Worm (Caenorhabditis elegans) whole organism, early embryonic: ENCODE measurements around the gene hlh-4.

ENCODE experiments used
- B0310.2 ChIP-seq: sonication (generic microtip); optimal IDR thresholded peaks from 2 replicates; lab custom pipeline; 2016; ENCODE audit warnings: mild to moderate bottlenecking, missing genetic modification characterization, missing compliant biosample characterization
- F13C5.2 ChIP-seq: sonication (generic microtip); optimal IDR thresholded peaks from 2 replicates; lab custom pipeline; 2017; ENCODE audit warnings: mild to moderate bottlenecking, missing genetic modification characterization, inconsistent platforms, missing compliant biosample characterization
- aly-1 ChIP-seq: sonication (generic microtip); optimal IDR thresholded peaks from 2 replicates; lab custom pipeline; 2016; ENCODE audit warnings: missing genetic modification characterization, missing compliant biosample characterization
- ama-1 ChIP-seq: fragments of 150-350 bp; optimal IDR thresholded peaks from 2 replicates; lab custom pipeline; 2014
- ceh-13 ChIP-seq: fragments of 200-800 bp; sonication (Bioruptor generic); optimal IDR thresholded peaks from 2 replicates; lab custom pipeline; 2018; ENCODE audit warnings: mild to moderate bottlenecking, missing genetic modification characterization, missing compliant biosample characterization
- ceh-36 ChIP-seq: sonication (generic microtip); optimal IDR thresholded peaks from 2 replicates; lab custom pipeline; 2016; ENCODE audit warnings: missing genetic modification characterization, inconsistent platforms, missing compliant biosample characterization
- ets-7 ChIP-seq: sonication (generic microtip); optimal IDR thresholded peaks from 2 replicates; lab custom pipeline; 2016; ENCODE audit warnings: missing genotype, missing genetic modification characterization, missing compliant biosample characterization
- flt-1 ChIP-seq: fragments of 200-800 bp; sonication (Bioruptor generic); IDR thresholded peaks from 2 replicates; pipeline ENCODE4 v1.3.6; 2022; ENCODE audit warnings: missing genetic modification characterization, missing compliant biosample characterization
- hmbx-1 ChIP-seq: sonication (generic microtip); optimal IDR thresholded peaks from 2 replicates; lab custom pipeline; 2016; ENCODE audit warnings: mild to moderate bottlenecking, missing genetic modification characterization, missing compliant biosample characterization
- hmg-4 ChIP-seq: fragments of 200-800 bp; sonication (Bioruptor generic); optimal IDR thresholded peaks from 2 replicates; lab custom pipeline; 2018; ENCODE audit warnings: mild to moderate bottlenecking, missing genetic modification characterization, missing compliant biosample characterization
- hnd-1 ChIP-seq: sonication (generic microtip); optimal IDR thresholded peaks from 2 replicates; lab custom pipeline; 2016; ENCODE audit warnings: missing genetic modification characterization, missing compliant biosample characterization
- pes-1 ChIP-seq: fragments of 200-800 bp; sonication (Bioruptor generic); IDR thresholded peaks from 2 replicates; pipeline ENCODE4 v1.3.6; 2022; ENCODE audit warnings: missing genetic modification reagents, missing genetic modification characterization, missing compliant biosample characterization
- scrt-1 ChIP-seq: fragments of 200-800 bp; sonication (Bioruptor generic); IDR thresholded peaks from 2 replicates; pipeline ENCODE4 v1.3.6; 2022; ENCODE audit warnings: missing genetic modification characterization, missing compliant biosample characterization
- sea-1 ChIP-seq: fragments of 200-800 bp; sonication (Bioruptor generic); conservative IDR thresholded peaks from 2 replicates; pipeline ENCODE4 v1.3.6; 2022; ENCODE audit warnings: missing genetic modification characterization, missing compliant biosample characterization
- tbx-11 ChIP-seq: fragments of 200-800 bp; sonication (Bioruptor generic); IDR thresholded peaks from 2 replicates; pipeline ENCODE4 v1.3.6; 2022; ENCODE audit warnings: missing genetic modification characterization, missing compliant biosample characterization
- tbx-37 ChIP-seq: fragments of 200-800 bp; sonication (Bioruptor generic); conservative IDR thresholded peaks from 2 replicates; pipeline ENCODE4 v1.3.6; 2022; ENCODE audit warnings: missing genetic modification reagents, missing genetic modification characterization, missing compliant biosample characterization
- tra-4 ChIP-seq: sonication (generic microtip); optimal IDR thresholded peaks from 2 replicates; lab custom pipeline; 2017; ENCODE audit warnings: missing genetic modification characterization, missing compliant biosample characterization

Gene hlh-4

ce11 chrIII:9741985-9742384 is 3.1 kb upstream of the hlh-4 start:
- no peak for TF ChIP-seq B0310.2 (tag; lab: Kevin White, UChicago)
- no peak for TF ChIP-seq hnd-1
- TF ChIP-seq F13C5.2 (tag; lab: Kevin White, UChicago), result no peak
- no peak for TF ChIP-seq ceh-13 (GFP tag; lab: Kevin White, UChicago)
- no peak for TF ChIP-seq tbx-37 (GFP tag; lab: Robert Waterston, UW)
- TF ChIP-seq scrt-1 (GFP tag; lab: Robert Waterston, UW), result no peak
- no peak for TF ChIP-seq flt-1
- TF ChIP-seq sea-1, result no peak
- no peak for TF ChIP-seq tbx-11 (GFP tag; lab: Robert Waterston, UW)
- TF ChIP-seq hmbx-1 (tag; lab: Kevin White, UChicago), result no peak
- no peak for TF ChIP-seq hmg-4 (GFP tag; lab: Kevin White, UChicago)
- TF ChIP-seq ets-7 (tag; lab: Kevin White, UChicago), result no peak
- TF ChIP-seq ceh-36 (tag; lab: Kevin White, UChicago), result no peak
- no peak for TF ChIP-seq aly-1 (tag; lab: Kevin White, UChicago)
- no peak for TF ChIP-seq pes-1 (GFP tag; lab: Robert Waterston, UW)
- no peak for TF ChIP-seq tra-4 (tag; lab: Kevin White, UChicago)

ce11 chrIII:9740663-9741062 is 1.8 kb upstream of the hlh-4 start:
- TF ChIP-seq tbx-37 (GFP tag; lab: Robert Waterston, UW) (no peak), ceh-13 (GFP tag; lab: Kevin White, UChicago) (no peak), tbx-11 (GFP tag; lab: Robert Waterston, UW) (no peak), hmg-4 (GFP tag; lab: Kevin White, UChicago) (no peak), B0310.2 (tag; lab: Kevin White, UChicago) (no peak), aly-1 (tag; lab: Kevin White, UChicago) (no peak), tra-4 (tag; lab: Kevin White, UChicago) (no peak), sea-1 (no peak), ama-1 (no peak), ceh-36 (tag; lab: Kevin White, UChicago) (no peak), scrt-1 (GFP tag; lab: Robert Waterston, UW) (no peak), F13C5.2 (tag; lab: Kevin White, UChicago) (no peak), hmbx-1 (tag; lab: Kevin White, UChicago) (no peak), hnd-1 (no peak), ets-7 (tag; lab: Kevin White, UChicago) (no peak), pes-1 (GFP tag; lab: Robert Waterston, UW) (no peak), flt-1 (no peak)

- TF ChIP-seq tbx-11 (GFP tag; lab: Robert Waterston, UW) (no peak), B0310.2 (tag; lab: Kevin White, UChicago) (no peak), tra-4 (tag; lab: Kevin White, UChicago) (no peak), ets-7 (tag; lab: Kevin White, UChicago) (no peak), flt-1 (no peak), F13C5.2 (tag; lab: Kevin White, UChicago) (no peak), pes-1 (GFP tag; lab: Robert Waterston, UW) (no peak), scrt-1 (GFP tag; lab: Robert Waterston, UW) (no peak), aly-1 (tag; lab: Kevin White, UChicago) (no peak), hmg-4 (GFP tag; lab: Kevin White, UChicago) (no peak), ama-1 (no peak), hmbx-1 (tag; lab: Kevin White, UChicago) (no peak), hnd-1 (no peak), tbx-37 (GFP tag; lab: Robert Waterston, UW) (no peak), sea-1 (no peak), ceh-36 (tag; lab: Kevin White, UChicago) (no peak)
Observed at ce11 chrIII:9735857-9736256, 3.0 kb downstream of the hlh-4 start, which contains the start of gene dao-6. Gene dao-6 (minus strand): TSS chrIII:9736201.

ce11 chrIII:9734030-9734429 is 4.8 kb downstream of the hlh-4 start:
- TF ChIP-seq ceh-13 (GFP tag; lab: Kevin White, UChicago), result no peak
- no peak for TF ChIP-seq hnd-1
- TF ChIP-seq pes-1 (GFP tag; lab: Robert Waterston, UW), result no peak
- no peak for TF ChIP-seq sea-1
- no peak for TF ChIP-seq aly-1 (tag; lab: Kevin White, UChicago)
- no peak for TF ChIP-seq hmbx-1 (tag; lab: Kevin White, UChicago)
- no peak for TF ChIP-seq flt-1
- no peak for TF ChIP-seq hmg-4 (GFP tag; lab: Kevin White, UChicago)
- TF ChIP-seq ets-7 (tag; lab: Kevin White, UChicago), result no peak
- TF ChIP-seq B0310.2 (tag; lab: Kevin White, UChicago), result no peak
- TF ChIP-seq ama-1, result no peak
- no peak for TF ChIP-seq ceh-36 (tag; lab: Kevin White, UChicago)
- no peak for TF ChIP-seq F13C5.2 (tag; lab: Kevin White, UChicago)
- no peak for TF ChIP-seq scrt-1 (GFP tag; lab: Robert Waterston, UW)
- no peak for TF ChIP-seq tbx-11 (GFP tag; lab: Robert Waterston, UW)
- no peak for TF ChIP-seq tra-4 (tag; lab: Kevin White, UChicago)
- TF ChIP-seq tbx-37 (GFP tag; lab: Robert Waterston, UW), result no peak

ce11 chrIII:9733333-9733732 is 5.5 kb downstream of the hlh-4 start:
- no peak for TF ChIP-seq tra-4 (tag; lab: Kevin White, UChicago)
- TF ChIP-seq tbx-11 (GFP tag; lab: Robert Waterston, UW), result no peak
- TF ChIP-seq hmg-4 (GFP tag; lab: Kevin White, UChicago), result no peak
- no peak for TF ChIP-seq aly-1 (tag; lab: Kevin White, UChicago)
- TF ChIP-seq F13C5.2 (tag; lab: Kevin White, UChicago), result no peak
- no peak for TF ChIP-seq ets-7 (tag; lab: Kevin White, UChicago)
- no peak for TF ChIP-seq B0310.2 (tag; lab: Kevin White, UChicago)
- no peak for TF ChIP-seq ceh-36 (tag; lab: Kevin White, UChicago)
- no peak for TF ChIP-seq sea-1
- no peak for TF ChIP-seq ama-1
- no peak for TF ChIP-seq hmbx-1 (tag; lab: Kevin White, UChicago)
- TF ChIP-seq ceh-13 (GFP tag; lab: Kevin White, UChicago), result no peak
- no peak for TF ChIP-seq pes-1 (GFP tag; lab: Robert Waterston, UW)
- TF ChIP-seq scrt-1 (GFP tag; lab: Robert Waterston, UW), result no peak
- TF ChIP-seq flt-1, result no peak
- no peak for TF ChIP-seq hnd-1
- no peak for TF ChIP-seq tbx-37 (GFP tag; lab: Robert Waterston, UW)

ce11 chrIII:9731313-9731912 is 7.4 kb downstream of the hlh-4 start:
- TF ChIP-seq flt-1 (no peak), ama-1 (no peak), hmg-4 (GFP tag; lab: Kevin White, UChicago) (no peak), ceh-36 (tag; lab: Kevin White, UChicago) (no peak), tbx-11 (GFP tag; lab: Robert Waterston, UW) (no peak), pes-1 (GFP tag; lab: Robert Waterston, UW) (no peak), sea-1 (no peak), F13C5.2 (tag; lab: Kevin White, UChicago) (no peak)
